Fruit fly (Drosophila melanogaster): Measurements from ENCODE around the gene btl.

Gene btl

dm6 chr3L:14062702-14063101 is 12.9 kb upstream of the btl start:
- TF ChIP-seq CG32121 (GFP tag; IDR thresholded peaks at IDR 0.05) (peak; percentile 15; the same call in 1 of the 2 replicates), CG8301 (tag; optimal IDR thresholded peaks at IDR 0.05) (no peak), CG4496 (GFP tag; IDR thresholded peaks at IDR 0.05) (no peak), D1 (tag; optimal IDR thresholded peaks at IDR 0.05) (no peak), CG17806 (tag; optimal IDR thresholded peaks at IDR 0.05) (no peak)

DNA sequence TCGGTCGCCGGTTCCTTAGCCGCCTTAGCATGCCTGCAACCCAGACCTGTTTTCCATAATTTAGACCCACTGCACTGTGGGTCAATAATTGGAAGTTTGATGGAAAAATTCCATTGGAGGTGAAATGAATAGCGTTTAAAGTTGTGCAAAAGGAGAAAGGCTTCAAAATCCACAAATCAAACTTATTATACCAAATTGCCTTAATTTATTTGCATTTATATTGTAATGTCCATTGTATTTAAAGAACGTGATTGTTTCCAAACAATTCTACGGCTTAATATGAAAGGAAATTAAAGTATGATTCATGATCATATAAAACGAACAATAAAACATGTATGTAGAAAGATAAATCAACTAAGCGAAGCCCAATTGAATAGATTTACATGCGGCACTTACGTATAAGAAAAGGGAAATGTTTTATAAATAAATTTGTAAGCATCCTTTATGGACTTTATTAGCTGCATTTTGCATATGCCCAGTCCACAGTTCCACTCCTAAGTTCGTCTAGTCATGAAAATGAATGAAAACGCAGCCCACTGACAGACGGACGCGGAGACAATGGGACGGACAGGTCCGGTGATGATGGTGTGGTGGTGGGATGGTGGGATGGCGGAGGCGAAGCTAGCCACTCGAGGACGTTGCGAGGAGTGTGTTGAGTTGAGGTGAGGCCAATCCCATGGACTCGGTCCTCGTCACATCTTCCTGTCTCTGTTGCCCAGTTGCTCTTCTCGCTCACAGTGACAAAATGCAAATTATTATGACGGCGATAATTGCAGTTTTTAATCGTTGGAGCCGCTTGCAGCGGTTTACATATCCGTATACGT is 12.1 kb upstream of the btl start:
- TF ChIP-seq CG34367 (tag; optimal IDR thresholded peaks at IDR 0.05) (peak; percentile 18), CG8159 (tag; optimal IDR thresholded peaks at IDR 0.05) (no peak), fd96Ca (GFP tag; IDR thresholded peaks at IDR 0.05) (peak; percentile 15; the same call in 1 of the 3 replicates), CG8301 (tag; optimal IDR thresholded peaks at IDR 0.05) (peak; percentile 43), EcR (GFP tag; optimal IDR thresholded peaks at IDR 0.05) (peak; percentile 78), CG10348 (GFP tag; IDR thresholded peaks at IDR 0.05) (peak; percentile 54), Pif1A (GFP tag; optimal IDR thresholded peaks at IDR 0.05) (peak; percentile 23), CG32121 (GFP tag; IDR thresholded peaks at IDR 0.05) (0 out of 2 replicates have a peak, but pooled peaks have one; percentile 16), CG9948 (tag; optimal IDR thresholded peaks at IDR 0.05) (peak; percentile 39), rn (GFP tag; IDR thresholded peaks at IDR 0.05) (no peak), CG15710 (tag; optimal IDR thresholded peaks at IDR 0.05) (peak; percentile 35), CG13204 (GFP tag; optimal IDR thresholded peaks at IDR 0.05) (peak; percentile 33), CG4496 (GFP tag; IDR thresholded peaks at IDR 0.05) (peak; percentile 27; the same call in 1 of the 3 replicates), gl (tag; optimal IDR thresholded peaks at IDR 0.05) (no peak)

dm6 chr3L:14064065-14064414 is 11.5 kb upstream of the btl start:
- no peak for TF ChIP-seq gl (tag; optimal IDR thresholded peaks at IDR 0.05)
- no peak; the same call in 1 of the 2 replicates for TF ChIP-seq Ets98B (GFP tag; IDR thresholded peaks at IDR 0.05)
- no peak for TF ChIP-seq CG32121 (GFP tag; IDR thresholded peaks at IDR 0.05)
- TF ChIP-seq Pif1A (GFP tag; optimal IDR thresholded peaks at IDR 0.05): no peak
- TF ChIP-seq rn (GFP tag; IDR thresholded peaks at IDR 0.05): no peak
- no peak for TF ChIP-seq CG8159 (tag; optimal IDR thresholded peaks at IDR 0.05)
- TF ChIP-seq CG9948 (tag; optimal IDR thresholded peaks at IDR 0.05): no peak
- no peak for TF ChIP-seq EcR (GFP tag; optimal IDR thresholded peaks at IDR 0.05)
- TF ChIP-seq fd96Ca (GFP tag; IDR thresholded peaks at IDR 0.05): no peak
- TF ChIP-seq CG14655 (GFP tag; optimal IDR thresholded peaks at IDR 0.05): no peak
- no peak for TF ChIP-seq Snoo (tag; optimal IDR thresholded peaks at IDR 0.05)
- TF ChIP-seq CG8301 (tag; optimal IDR thresholded peaks at IDR 0.05): no peak
- no peak for TF ChIP-seq CG4496 (GFP tag; IDR thresholded peaks at IDR 0.05)
- no peak for TF ChIP-seq CG34367 (tag; optimal IDR thresholded peaks at IDR 0.05)
- no peak for TF ChIP-seq Pif1B (GFP tag; optimal IDR thresholded peaks at IDR 0.05)
- no peak for TF ChIP-seq CG10348 (GFP tag; IDR thresholded peaks at IDR 0.05)
- TF ChIP-seq CG13204 (GFP tag; optimal IDR thresholded peaks at IDR 0.05): no peak
- no peak for TF ChIP-seq CG12605 (GFP tag; IDR thresholded peaks at IDR 0.05)

dm6 chr3L:14071621-14072020 is 4.0 kb upstream of the btl start, which contains the start of gene Pex1:
Gene Pex1, plus strand, starts transcription at chr3L:14071892.
- TF ChIP-seq CG32121 (GFP tag; IDR thresholded peaks at IDR 0.05) (no peak), CG34367 (tag; optimal IDR thresholded peaks at IDR 0.05) (no peak), CG12605 (GFP tag; IDR thresholded peaks at IDR 0.05) (peak; percentile 79), CG4496 (GFP tag; IDR thresholded peaks at IDR 0.05) (0 out of 3 replicates have a peak, but pooled peaks have one; percentile 25)

- TF ChIP-seq CG10348 (GFP tag; IDR thresholded peaks at IDR 0.05): no peak
- no peak for TF ChIP-seq CG8301 (tag; optimal IDR thresholded peaks at IDR 0.05)
Observed at dm6 chr3L:14076559-14076958, 987 bp downstream of the btl start.

- TF ChIP-seq CG32121 (GFP tag; IDR thresholded peaks at IDR 0.05) (no peak), CG13204 (GFP tag; optimal IDR thresholded peaks at IDR 0.05) (no peak), Ets98B (GFP tag; IDR thresholded peaks at IDR 0.05) (no peak), CG8301 (tag; optimal IDR thresholded peaks at IDR 0.05) (no peak), Pif1A (GFP tag; optimal IDR thresholded peaks at IDR 0.05) (no peak), gl (tag; optimal IDR thresholded peaks at IDR 0.05) (no peak), CG34367 (tag; optimal IDR thresholded peaks at IDR 0.05) (no peak), Pif1B (GFP tag; optimal IDR thresholded peaks at IDR 0.05) (no peak), Snoo (tag; optimal IDR thresholded peaks at IDR 0.05) (no peak), CG12605 (GFP tag; IDR thresholded peaks at IDR 0.05) (no peak), CG10348 (GFP tag; IDR thresholded peaks at IDR 0.05) (no peak), rn (GFP tag; IDR thresholded peaks at IDR 0.05) (no peak), CG8159 (tag; optimal IDR thresholded peaks at IDR 0.05) (no peak), fd96Ca (GFP tag; IDR thresholded peaks at IDR 0.05) (no peak), EcR (GFP tag; optimal IDR thresholded peaks at IDR 0.05) (no peak), CG4496 (GFP tag; IDR thresholded peaks at IDR 0.05) (no peak), CG14655 (GFP tag; optimal IDR thresholded peaks at IDR 0.05) (no peak), D1 (tag; optimal IDR thresholded peaks at IDR 0.05) (no peak), CG9948 (tag; optimal IDR thresholded peaks at IDR 0.05) (no peak)
Observed at dm6 chr3L:14078227-14078626, 2.7 kb downstream of the btl start.

Data from whole organism, pupa.